Worm (Caenorhabditis elegans) whole organism, midembryonic: ENCODE measurements around the gene cyp-14A1.

Source experiments
- cog-1 ChIP-seq: sonication (generic microtip); optimal IDR thresholded peaks from 2 replicates; lab custom pipeline; 2016; ENCODE audit warnings: missing genetic modification characterization, missing compliant biosample characterization
- flt-1 ChIP-seq: fragments of 200-800 bp; sonication (Bioruptor generic); IDR thresholded peaks from 2 replicates; pipeline ENCODE4 v1.3.6; 2022; ENCODE audit warnings: missing genetic modification characterization, missing compliant biosample characterization
- klf-2 ChIP-seq: fragments of 200-800 bp; sonication (Bioruptor generic); conservative IDR thresholded peaks from 2 replicates; pipeline ENCODE4 v1.3.6; 2022; ENCODE audit warnings: missing genetic modification reagents, missing genetic modification characterization, missing compliant biosample characterization
- med-1 ChIP-seq: sonication (generic microtip); optimal IDR thresholded peaks from 2 replicates; lab custom pipeline; 2017; ENCODE audit warnings: missing genetic modification characterization, mild to moderate bottlenecking, missing compliant biosample characterization, antibody characterized with exemption, missing genetic modification reagents; ENCODE audit not compliant: insufficient read depth
- ref-1 ChIP-seq: fragments of 200-800 bp; sonication (Bioruptor generic); conservative IDR thresholded peaks from 2 replicates; pipeline ENCODE4 v1.3.6; 2022; ENCODE audit warnings: missing genetic modification reagents, missing genetic modification characterization, missing compliant biosample characterization
- ztf-23 ChIP-seq: fragments of 200-800 bp; sonication (Bioruptor generic); IDR thresholded peaks from 2 replicates; pipeline ENCODE4 v1.3.6; 2022; ENCODE audit warnings: missing genetic modification reagents, missing genetic modification characterization, missing compliant biosample characterization
- ztf-29 ChIP-seq: fragments of 200-800 bp; sonication (Bioruptor generic); IDR thresholded peaks from 2 replicates; pipeline ENCODE4 v1.3.6; 2022; ENCODE audit warnings: missing genetic modification reagents, missing genetic modification characterization, missing compliant biosample characterization

DNA sequence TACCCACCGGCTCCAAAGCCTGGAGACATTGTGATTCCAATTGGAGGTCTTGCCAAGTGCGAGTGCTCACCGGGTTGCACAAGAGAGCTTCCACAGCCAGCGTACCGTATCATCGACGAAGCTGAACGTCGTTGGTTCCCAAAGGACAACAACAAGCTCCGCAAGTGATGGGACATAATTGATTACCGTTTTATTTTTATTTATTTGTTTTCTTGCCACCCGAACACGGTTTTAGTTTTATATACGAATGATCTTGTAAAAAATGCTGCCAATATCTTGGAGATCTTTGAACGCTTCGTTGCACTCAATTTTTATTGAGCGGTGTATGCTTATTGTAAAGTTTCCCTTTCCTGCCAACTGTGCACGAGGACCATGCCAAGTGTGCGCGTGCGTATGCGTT, 29.0 kb downstream of the cyp-14A1 start, which contains the start of gene K08H2.4:
- TF ChIP-seq ztf-29 (GFP tag; lab: Robert Waterston, UW), result no peak
- no peak for TF ChIP-seq klf-2 (GFP tag; lab: Robert Waterston, UW)
- no peak for TF ChIP-seq ref-1 (GFP tag; lab: Robert Waterston, UW)
- no peak for TF ChIP-seq flt-1 (GFP tag; lab: Robert Waterston, UW)
- no peak for TF ChIP-seq cog-1 (tag; lab: Kevin White, UChicago)
- TF ChIP-seq ztf-23 (GFP tag; lab: Robert Waterston, UW), result no peak
- TF ChIP-seq med-1 (GFP tag; lab: Kevin White, UChicago), result no peak
